Fruit fly (Drosophila melanogaster) whole organism, wandering third instar larva: ENCODE measurements around the gene CG7330.

Source experiments
- OdsH ChIP-seq: fragments of 200-800 bp; sonication (Bioruptor generic); optimal IDR thresholded peaks from 2 replicates; lab custom pipeline; 2016; ENCODE audit warnings: missing biosample characterization, mild to moderate bottlenecking, missing genetic modification characterization
- br ChIP-seq: fragments of 200-800 bp; sonication (Bioruptor generic); optimal IDR thresholded peaks from 2 replicates; lab custom pipeline; 2016; ENCODE audit warnings: missing biosample characterization, missing genetic modification characterization
- lola ChIP-seq: fragments of >200 bp; optimal IDR thresholded peaks from 2 replicates; lab custom pipeline; 2017; ENCODE audit warnings: missing biosample characterization, missing genetic modification characterization
- tai ChIP-seq: sonication (Bioruptor generic); optimal IDR thresholded peaks from 2 replicates; lab custom pipeline; 2016; ENCODE audit warnings: missing biosample characterization, missing genetic modification characterization
- usp ChIP-seq: fragments of >200 bp; optimal IDR thresholded peaks from 2 replicates; lab custom pipeline; 2017; ENCODE audit warnings: missing biosample characterization, missing genetic modification characterization

DNA sequence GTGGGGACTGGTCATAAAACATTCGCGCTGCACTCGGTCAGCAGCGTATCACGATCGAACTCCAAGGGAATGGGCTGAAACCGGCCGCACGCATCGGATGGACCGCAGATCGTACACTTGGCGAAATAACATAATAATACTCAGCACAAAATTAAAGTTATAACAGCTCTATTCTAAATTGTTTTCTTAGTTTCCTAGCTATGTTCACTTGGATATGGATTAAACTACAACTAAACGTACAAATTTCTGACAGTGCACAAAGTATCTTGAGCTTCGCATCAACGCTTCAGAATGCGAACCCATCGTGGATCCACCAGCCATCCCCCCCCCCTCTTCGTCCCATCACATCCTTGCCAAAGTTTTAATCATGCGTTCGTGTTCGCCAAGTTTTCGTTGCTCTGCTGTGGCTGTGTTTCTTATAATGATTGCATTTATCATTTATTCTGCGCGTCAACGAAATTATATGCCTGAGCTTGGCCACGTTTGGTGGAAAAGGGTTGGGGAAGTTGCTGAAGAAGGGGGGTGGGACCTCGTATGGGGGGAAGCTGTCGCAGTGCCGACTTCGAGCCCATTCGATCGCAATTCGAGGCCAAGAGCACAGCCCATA lies 46.4 kb downstream of the CG7330 start:
- peak; percentile 96 for TF ChIP-seq tai
- no peak for TF ChIP-seq usp (GFP tag; lab: Kevin White, UChicago)
- TF ChIP-seq br (GFP tag; lab: Kevin White, UChicago): peak; percentile 96
- TF ChIP-seq lola (GFP tag; lab: Kevin White, UChicago): no peak
- TF ChIP-seq OdsH: peak; percentile 98
